Fruit fly (Drosophila melanogaster) whole organism, embryonic: ENCODE data around the gene cni.

ENCODE experiments used
- Antp ChIP-seq: fragments of 200-800 bp; sonication (Bioruptor generic); optimal IDR thresholded peaks from 3 replicates; lab custom pipeline; 2016; ENCODE audit warnings: missing biosample characterization, missing genetic modification characterization
- B-H1 ChIP-seq: fragments of 200-800 bp; sonication (Bioruptor generic); IDR thresholded peaks from 3 replicates; pipeline ENCODE4 v1.3.6; 2022; ENCODE audit warnings: missing biosample characterization, missing genetic modification characterization
- CG1024 ChIP-seq: fragments of 200-800 bp; sonication (Bioruptor generic); IDR thresholded peaks from 2 replicates; pipeline ENCODE4 v1.3.6; 2022; ENCODE audit warnings: missing biosample characterization, missing genetic modification characterization
- CG10462 ChIP-seq: fragments of 200-800 bp; sonication (Bioruptor generic); optimal IDR thresholded peaks from 2 replicates; lab custom pipeline; 2016; ENCODE audit warnings: missing biosample characterization, missing genetic modification characterization
- CG11398 ChIP-seq: fragments of 200-800 bp; sonication (Bioruptor generic); optimal IDR thresholded peaks from 2 replicates; lab custom pipeline; 2016; ENCODE audit warnings: missing biosample characterization, missing genetic modification characterization
- CG11723 ChIP-seq: fragments of 200-800 bp; sonication (Bioruptor generic); optimal IDR thresholded peaks from 2 replicates; lab custom pipeline; 2017; ENCODE audit warnings: missing biosample characterization, mild to moderate bottlenecking, missing genetic modification characterization
- CG13123 ChIP-seq: fragments of 200-800 bp; sonication (Bioruptor generic); optimal IDR thresholded peaks from 2 replicates; lab custom pipeline; 2016; ENCODE audit warnings: missing biosample characterization, missing genetic modification characterization
- CG13775 ChIP-seq: fragments of 200-800 bp; sonication (Bioruptor generic); optimal IDR thresholded peaks from 3 replicates; lab custom pipeline; 2017; ENCODE audit warnings: missing biosample characterization, mild to moderate bottlenecking, missing genetic modification characterization
- CG16815 ChIP-seq: fragments of 200-800 bp; sonication (Bioruptor generic); optimal IDR thresholded peaks from 3 replicates; lab custom pipeline; 2017; ENCODE audit warnings: missing biosample characterization, mild to moderate bottlenecking, missing genetic modification characterization
- CG17328 ChIP-seq: fragments of 200-800 bp; sonication (Bioruptor generic); IDR thresholded peaks from 2 replicates; pipeline ENCODE4 v1.3.6; 2022; ENCODE audit warnings: missing biosample characterization, missing genetic modification characterization
- CG17361 ChIP-seq: fragments of 200-800 bp; sonication (Bioruptor generic); IDR thresholded peaks from 3 replicates; pipeline ENCODE4 v1.3.6; 2022; ENCODE audit warnings: missing biosample characterization, missing genetic modification characterization
- CG17385 ChIP-seq: fragments of 200-800 bp; sonication (Bioruptor generic); optimal IDR thresholded peaks from 3 replicates; lab custom pipeline; 2018; ENCODE audit warnings: missing biosample characterization, mild to moderate bottlenecking, missing genetic modification characterization
- CG18619 ChIP-seq: fragments of 200-800 bp; sonication (Bioruptor generic); optimal IDR thresholded peaks from 3 replicates; lab custom pipeline; 2017; ENCODE audit warnings: missing biosample characterization, mild to moderate bottlenecking, missing genetic modification characterization
- CG2889 ChIP-seq: fragments of 200-800 bp; sonication (Bioruptor generic); IDR thresholded peaks from 3 replicates; pipeline ENCODE4 v1.3.6; 2022; ENCODE audit warnings: missing biosample characterization, missing genetic modification characterization
- CG30020 ChIP-seq: fragments of 200-800 bp; optimal IDR thresholded peaks from 2 replicates; lab custom pipeline; 2019; ENCODE audit warnings: missing biosample characterization, mild to moderate bottlenecking, missing genetic modification characterization, moderate library complexity
- CG3065 ChIP-seq: fragments of 200-800 bp; sonication (Bioruptor generic); optimal IDR thresholded peaks from 2 replicates; lab custom pipeline; 2016; ENCODE audit warnings: missing biosample characterization, missing genetic modification characterization
- CG31388 ChIP-seq: fragments of 200-800 bp; sonication (Bioruptor generic); optimal IDR thresholded peaks from 2 replicates; lab custom pipeline; 2016; ENCODE audit warnings: missing biosample characterization, missing genetic modification characterization
- CG3726 ChIP-seq: fragments of 200-800 bp; sonication (Bioruptor generic); IDR thresholded peaks from 3 replicates; pipeline ENCODE4, ENCODE4 v1.3.6; 2022; ENCODE audit warnings: missing biosample characterization, missing genetic modification characterization
- CG6689 ChIP-seq: fragments of 200-800 bp; sonication (Bioruptor generic); IDR thresholded peaks from 2 replicates; pipeline ENCODE4 v1.3.6; 2022; ENCODE audit warnings: missing biosample characterization, missing genetic modification characterization
- CG6813 ChIP-seq: fragments of 200-800 bp; sonication (Bioruptor generic); optimal IDR thresholded peaks from 2 replicates; lab custom pipeline; 2017; ENCODE audit warnings: missing biosample characterization, missing genetic modification characterization, mild to moderate bottlenecking, moderate library complexity, missing genetic modification reagents
- CG7271 ChIP-seq: fragments of 200-800 bp; sonication (Bioruptor generic); optimal IDR thresholded peaks from 2 replicates; lab custom pipeline; 2018; ENCODE audit warnings: missing biosample characterization, mild to moderate bottlenecking, missing genetic modification characterization, moderate library complexity
- CoRest ChIP-seq: fragments of 200-800 bp; sonication (Bioruptor generic); optimal IDR thresholded peaks from 3 replicates; lab custom pipeline; 2018; ENCODE audit warnings: missing biosample characterization, mild to moderate bottlenecking, missing genetic modification characterization, moderate library complexity
- D19A ChIP-seq: fragments of 200-800 bp; optimal IDR thresholded peaks from 3 replicates; lab custom pipeline; 2019; ENCODE audit warnings: missing biosample characterization, mild to moderate bottlenecking, missing genetic modification characterization, moderate library complexity
- Elba2 ChIP-seq: fragments of 200-800 bp; sonication (Bioruptor generic); optimal IDR thresholded peaks from 3 replicates; lab custom pipeline; 2016; ENCODE audit warnings: missing biosample characterization, missing genetic modification characterization
- Hr39 ChIP-seq: fragments of >200 bp; optimal IDR thresholded peaks from 2 replicates; lab custom pipeline; 2017
- Meics ChIP-seq: fragments of 200-800 bp; sonication (Bioruptor generic); optimal IDR thresholded peaks from 2 replicates; lab custom pipeline; 2017; ENCODE audit warnings: missing biosample characterization, mild to moderate bottlenecking, missing genetic modification characterization
- Nf-YC ChIP-seq: fragments of 200-800 bp; optimal IDR thresholded peaks from 3 replicates; lab custom pipeline; 2019; ENCODE audit warnings: missing biosample characterization, mild to moderate bottlenecking, missing genetic modification characterization, moderate library complexity
- Opbp ChIP-seq: fragments of 200-800 bp; sonication (Bioruptor generic); IDR thresholded peaks from 3 replicates; pipeline ENCODE4 v1.3.6; 2022; ENCODE audit warnings: missing biosample characterization, missing genetic modification characterization; ENCODE audit not compliant: partially characterized antibody
- Six4 ChIP-seq: fragments of 200-800 bp; sonication (Bioruptor generic); optimal IDR thresholded peaks from 2 replicates; lab custom pipeline; 2016; ENCODE audit warnings: missing biosample characterization, missing genetic modification characterization
- Stat92E ChIP-seq, 3 experiments: fragments of >200 bp in 2 of 3; fragments of 200-800 bp in 1 of 3; sonication (Bioruptor generic) in 1 of 3; optimal IDR thresholded peaks; 2 replicates each; lab custom pipeline; 2017 to 2019; ENCODE audit warnings: missing biosample characterization in 3 of 3, missing genetic modification characterization in 3 of 3, mild to moderate bottlenecking in 1 of 3, moderate library complexity in 1 of 3
- TFAM ChIP-seq: fragments of 200-800 bp; sonication (Bioruptor generic); optimal IDR thresholded peaks from 2 replicates; lab custom pipeline; 2017; ENCODE audit warnings: missing biosample characterization, missing genetic modification characterization, inconsistent platforms
- YL-1 ChIP-seq: fragments of 200-800 bp; sonication (Bioruptor generic); optimal IDR thresholded peaks from 3 replicates; lab custom pipeline; 2017; ENCODE audit warnings: missing biosample characterization, mild to moderate bottlenecking, missing genetic modification characterization
- da ChIP-seq: fragments of 200-800 bp; sonication (Bioruptor generic); optimal IDR thresholded peaks from 2 replicates; lab custom pipeline; 2016; ENCODE audit warnings: missing biosample characterization, missing genetic modification characterization
- esg ChIP-seq: fragments of 200-800 bp; sonication (Bioruptor generic); conservative IDR thresholded peaks from 2 replicates; pipeline ENCODE4 v1.3.6; 2022; ENCODE audit warnings: missing biosample characterization, missing genetic modification characterization
- eyg ChIP-seq: fragments of 200-800 bp; sonication (Bioruptor generic); optimal IDR thresholded peaks from 3 replicates; lab custom pipeline; 2016; ENCODE audit warnings: missing biosample characterization, missing genetic modification characterization
- ftz-f1 ChIP-seq: fragments of 200-800 bp; sonication (Bioruptor generic); optimal IDR thresholded peaks from 2 replicates; lab custom pipeline; 2016; ENCODE audit warnings: missing biosample characterization, missing genetic modification characterization
- gsb-n ChIP-seq: fragments of 200-800 bp; sonication (Bioruptor generic); optimal IDR thresholded peaks from 3 replicates; lab custom pipeline; 2018; ENCODE audit warnings: missing biosample characterization, mild to moderate bottlenecking, missing genetic modification characterization
- jigr1 ChIP-seq: fragments of 200-800 bp; sonication (Bioruptor generic); IDR thresholded peaks from 3 replicates; pipeline ENCODE4 v1.3.6; 2022; ENCODE audit warnings: missing biosample characterization, missing genetic modification characterization
- lilli ChIP-seq: fragments of 200-800 bp; sonication (Bioruptor generic); optimal IDR thresholded peaks from 3 replicates; lab custom pipeline; 2016; ENCODE audit warnings: missing biosample characterization, missing genetic modification characterization
- oc ChIP-seq: fragments of 200-800 bp; sonication (Bioruptor generic); optimal IDR thresholded peaks from 2 replicates; lab custom pipeline; 2018; ENCODE audit warnings: missing biosample characterization, mild to moderate bottlenecking, missing genetic modification characterization, moderate library complexity
- p53 ChIP-seq: fragments of 200-800 bp; sonication (Bioruptor generic); optimal IDR thresholded peaks from 2 replicates; lab custom pipeline; 2016; ENCODE audit warnings: missing biosample characterization, missing genetic modification characterization
- pan ChIP-seq, 4 experiments: fragments of >200 bp in 3 of 4; fragments of 200-800 bp in 1 of 4; sonication (Bioruptor generic) in 1 of 4; optimal IDR thresholded peaks in 3 of 4; IDR thresholded peaks in 1 of 4; 2 replicates each; pipeline versions ENCODE4 v1.3.6 to Lab custom; 2017 to 2022; ENCODE audit warnings: missing biosample characterization in 2 of 4, missing genetic modification characterization in 2 of 4, mixed read lengths in 1 of 4
- pho ChIP-seq: fragments of 200-800 bp; sonication (Bioruptor generic); optimal IDR thresholded peaks from 2 replicates; lab custom pipeline; 2016; ENCODE audit warnings: missing biosample characterization, missing genetic modification characterization
- rib ChIP-seq: fragments of 200-800 bp; sonication (Bioruptor generic); IDR thresholded peaks from 2 replicates; pipeline ENCODE4 v1.3.6; 2022; ENCODE audit warnings: missing biosample characterization, missing genetic modification characterization
- sna ChIP-seq: fragments of 200-800 bp; sonication (Bioruptor generic); IDR thresholded peaks from 2 replicates; pipeline ENCODE4 v1.3.6; 2022; ENCODE audit warnings: missing biosample characterization, missing genetic modification characterization; ENCODE audit not compliant: partially characterized antibody
- twi ChIP-seq: fragments of 200-800 bp; optimal IDR thresholded peaks from 2 replicates; lab custom pipeline; 2019; ENCODE audit warnings: missing biosample characterization, mild to moderate bottlenecking, missing genetic modification characterization, moderate library complexity
- unpg ChIP-seq: fragments of 200-800 bp; sonication (Bioruptor generic); optimal IDR thresholded peaks from 3 replicates; lab custom pipeline; 2018; ENCODE audit warnings: missing biosample characterization, mild to moderate bottlenecking, missing genetic modification characterization, moderate library complexity
- wdn ChIP-seq: fragments of 200-800 bp; sonication (Bioruptor generic); IDR thresholded peaks from 2 replicates; pipeline ENCODE4 v1.3.6; 2022; ENCODE audit warnings: missing biosample characterization, missing genetic modification characterization
- wor ChIP-seq: fragments of 200-800 bp; sonication (Bioruptor generic); IDR thresholded peaks from 2 replicates; pipeline ENCODE4 v1.3.6; 2022; ENCODE audit warnings: missing biosample characterization, missing genetic modification characterization
- zen2 ChIP-seq: fragments of 200-800 bp; sonication (Bioruptor generic); IDR thresholded peaks from 3 replicates; pipeline ENCODE4 v1.3.6; 2022; ENCODE audit warnings: missing biosample characterization, missing genetic modification characterization; ENCODE audit not compliant: partially characterized antibody

Gene cni

dm6 chr2L:16350160-16350633, 39.7 kb upstream of the cni start (continued):
- TF ChIP-seq unpg (GFP tag; lab: Kevin White, UChicago): no peak
- TF ChIP-seq Meics (GFP tag; lab: Kevin White, UChicago): peak; percentile 79
- no peak for TF ChIP-seq CG18619 (GFP tag; lab: Kevin White, UChicago)
- no peak; the same call in 2 of the 3 replicates for TF ChIP-seq CG17361 (GFP tag; lab: Robert Waterston, UW)
- peak; percentile 79 for TF ChIP-seq CG6689 (GFP tag; lab: Robert Waterston, UW)
- peak; percentile 53 for TF ChIP-seq da (GFP tag; lab: Kevin White, UChicago)
- TF ChIP-seq ftz-f1: no peak
- no peak for TF ChIP-seq CG31388 (GFP tag; lab: Kevin White, UChicago)
- TF ChIP-seq Opbp: peak; percentile 76
- peak; percentile 54 for TF ChIP-seq CG1024 (GFP tag; lab: Robert Waterston, UW)
- no peak for TF ChIP-seq Six4 (GFP tag; lab: Kevin White, UChicago)
- TF ChIP-seq eyg (GFP tag; lab: Kevin White, UChicago): peak; percentile 41
- TF ChIP-seq CG6813 (GFP tag; lab: Kevin White, UChicago): peak; percentile 56
- TF ChIP-seq TFAM (GFP tag; lab: Kevin White, UChicago): no peak
- TF ChIP-seq CG13775 (GFP tag; lab: Kevin White, UChicago): peak; percentile 80
- no peak for TF ChIP-seq Nf-YC (tag; lab: Kevin White, UChicago)
- peak; percentile 14 for TF ChIP-seq CG11398 (GFP tag; lab: Kevin White, UChicago)
- TF ChIP-seq CG2889 (GFP tag; lab: Robert Waterston, UW): peak; percentile 71; the same call in 2 of the 3 replicates
- peak; percentile 49 for TF ChIP-seq CG11723 (GFP tag; lab: Kevin White, UChicago)
- TF ChIP-seq pan (optimal IDR thresholded peaks at IDR 0.05; lab: Kevin White, UChicago): no peak
- TF ChIP-seq pan (GFP tag; optimal IDR thresholded peaks at IDR 0.05 in 1 of 2, IDR thresholded peaks at IDR 0.05 in 1 of 2): peak in 1 of 2 experiments; percentile 82
- TF ChIP-seq CG3065 (GFP tag; lab: Kevin White, UChicago): no peak
- peak; percentile 73 for TF ChIP-seq pho (GFP tag; lab: Kevin White, UChicago)
- TF ChIP-seq CG17385 (GFP tag; lab: Kevin White, UChicago): peak; percentile 98
- no peak for TF ChIP-seq D19A (tag; lab: Kevin White, UChicago)
- TF ChIP-seq CG10462 (GFP tag; lab: Kevin White, UChicago): no peak
- TF ChIP-seq Antp (GFP tag; lab: Kevin White, UChicago): peak; percentile 74
- TF ChIP-seq B-H1 (GFP tag; lab: Robert Waterston, UW): peak; percentile 72
- peak; percentile 72 for TF ChIP-seq esg (GFP tag; lab: Robert Waterston, UW)
- 0 out of 3 replicates have a peak, but pooled peaks have one; percentile 59 for TF ChIP-seq zen2
- no peak for TF ChIP-seq gsb-n (tag; lab: Kevin White, UChicago)
- no peak for TF ChIP-seq oc (tag; lab: Kevin White, UChicago)
- no peak for TF ChIP-seq Elba2 (GFP tag; lab: Kevin White, UChicago)
- TF ChIP-seq rib (GFP tag; lab: Robert Waterston, UW): peak; percentile 41; the same call in 1 of the 2 replicates
- peak; percentile 54 for TF ChIP-seq CG16815 (GFP tag; lab: Kevin White, UChicago)
- peak; percentile 65; the same call in 2 of the 3 replicates for TF ChIP-seq CG3726
- TF ChIP-seq Hr39: no peak
- no peak for TF ChIP-seq Stat92E (GFP tag; optimal IDR thresholded peaks at IDR 0.05; lab: Kevin White, UChicago)
- no peak for TF ChIP-seq p53
- peak; percentile 82 for TF ChIP-seq CoRest (tag; lab: Kevin White, UChicago)
- TF ChIP-seq twi (tag; lab: Kevin White, UChicago): no peak
- TF ChIP-seq CG13123 (GFP tag; lab: Kevin White, UChicago): peak; percentile 43
- peak; percentile 76 for TF ChIP-seq CG17328 (GFP tag; lab: Robert Waterston, UW)
- TF ChIP-seq CG30020: peak; percentile 42
- TF ChIP-seq wor (GFP tag; lab: Robert Waterston, UW): peak; percentile 66; the same call in 1 of the 2 replicates
- peak; percentile 78 for TF ChIP-seq YL-1 (GFP tag; lab: Kevin White, UChicago)
- no peak for TF ChIP-seq CG7271 (tag; lab: Kevin White, UChicago)
- TF ChIP-seq lilli (GFP tag; lab: Kevin White, UChicago): peak; percentile 72
- TF ChIP-seq wdn (GFP tag; lab: Robert Waterston, UW): peak; percentile 70
- peak; percentile 47; the same call in 1 of the 3 replicates for TF ChIP-seq jigr1 (GFP tag; lab: Robert Waterston, UW)
- TF ChIP-seq sna: peak; percentile 51; the same call in 1 of the 2 replicates
